Worm (Caenorhabditis elegans): ENCODE results near the gene F48F7.6.
A peak's percentile ranks its signal among the peaks of the same experiment; 100 is the strongest.

F48F7.6 gene

DNA sequence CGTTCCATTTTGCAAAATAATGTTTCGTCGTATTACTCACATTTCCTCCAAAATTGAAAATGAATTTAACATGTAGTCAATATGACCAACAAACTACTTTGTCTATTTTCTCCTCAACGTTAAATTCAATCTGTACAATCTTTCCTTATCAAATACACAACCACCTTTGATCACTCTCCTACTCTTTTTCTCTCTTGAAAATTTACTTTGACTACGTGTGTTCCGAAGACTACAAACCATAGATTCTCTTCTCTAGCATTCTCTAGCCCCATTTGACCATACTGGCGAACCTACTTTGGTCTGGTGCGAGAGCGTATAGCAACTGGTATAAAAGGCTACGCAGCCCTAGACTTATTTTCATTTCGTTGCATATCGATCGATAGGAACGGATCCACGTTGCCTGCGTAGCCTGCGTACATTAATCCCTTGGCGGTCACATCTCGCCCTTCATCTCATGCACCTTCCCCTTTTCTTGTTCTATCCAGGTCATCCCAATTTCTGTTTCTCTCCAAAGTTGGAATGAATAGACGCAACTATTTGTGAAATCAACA is 22.6 kb downstream of the F48F7.6 start:
- TF ChIP-seq sma-9 (GFP tag; optimal IDR thresholded peaks at IDR 0.05) (peak; percentile 65), sma-9 (tag; optimal IDR thresholded peaks at IDR 0.05) (no peak), blmp-1 (tag; optimal IDR thresholded peaks at IDR 0.05; ENCODE audit: insufficient read depth) (no peak), nhr-25 (tag; optimal IDR thresholded peaks at IDR 0.05) (peak; percentile 32), nhr-129 (tag; optimal IDR thresholded peaks at IDR 0.05) (peak; percentile 3), crh-2 (tag; optimal IDR thresholded peaks at IDR 0.05) (peak; percentile 60), peb-1 (tag; optimal IDR thresholded peaks at IDR 0.05) (no peak), sma-3 (GFP tag; optimal IDR thresholded peaks at IDR 0.05) (peak; percentile 33), alr-1 (tag; optimal IDR thresholded peaks at IDR 0.05) (no peak), fos-1 (tag; optimal IDR thresholded peaks at IDR 0.05) (peak; percentile 55)

DNA sequence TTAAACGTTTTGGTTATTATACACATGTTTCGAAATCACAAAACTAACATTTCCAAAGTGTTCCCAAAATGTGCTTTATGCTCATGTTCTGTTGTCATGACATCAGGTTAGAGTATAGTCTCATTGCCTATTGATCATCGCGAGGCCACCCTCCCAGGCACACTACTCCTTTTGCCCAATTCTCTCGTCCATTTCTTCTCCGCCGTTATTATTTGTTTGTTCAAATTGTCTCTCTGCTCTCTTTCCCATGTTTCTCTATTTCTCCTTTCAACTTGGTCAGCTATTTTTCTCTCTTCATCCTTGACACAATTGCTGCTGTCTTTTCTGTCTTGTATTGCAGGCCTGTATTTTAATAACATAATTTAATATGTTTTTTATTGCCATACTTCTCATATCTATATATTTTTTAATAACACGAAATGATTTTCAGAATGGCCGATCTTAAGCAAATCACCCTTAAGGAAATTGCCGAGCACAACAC is 23.9 kb downstream of the F48F7.6 start, which contains the start of gene cytb-5.1:
cytb-5.1 (plus strand) TSS at position 431 of the 481 bp plus-strand sequence.
- TF ChIP-seq blmp-1 (tag; optimal IDR thresholded peaks at IDR 0.05; ENCODE audit: insufficient read depth) (no peak), sma-3 (GFP tag; optimal IDR thresholded peaks at IDR 0.05) (peak; percentile 46), nhr-25 (tag; optimal IDR thresholded peaks at IDR 0.05) (peak; percentile 7), unc-62 (GFP tag; optimal IDR thresholded peaks at IDR 0.05) (no peak), alr-1 (tag; optimal IDR thresholded peaks at IDR 0.05) (no peak), snpc-4 (tag; optimal IDR thresholded peaks at IDR 0.05) (no peak), crh-2 (tag; optimal IDR thresholded peaks at IDR 0.05) (peak; percentile 6), nhr-129 (tag; optimal IDR thresholded peaks at IDR 0.05) (peak; percentile 71), lsy-2 (tag; optimal IDR thresholded peaks at IDR 0.05) (no peak), F13H6.1 (tag; optimal IDR thresholded peaks at IDR 0.05) (peak; percentile 65), sma-9 (GFP tag; optimal IDR thresholded peaks at IDR 0.05) (peak; percentile 81), sma-9 (tag; optimal IDR thresholded peaks at IDR 0.05) (no peak), peb-1 (tag; optimal IDR thresholded peaks at IDR 0.05) (no peak), gmeb-1 (tag; optimal IDR thresholded peaks at IDR 0.05) (peak; percentile 11), ztf-1 (GFP tag; conservative IDR thresholded peaks at IDR 0.05) (no peak), sem-4 (tag; optimal IDR thresholded peaks at IDR 0.05) (no peak), lin-11 (tag; optimal IDR thresholded peaks at IDR 0.05) (no peak), skn-1 (tag; optimal IDR thresholded peaks at IDR 0.05) (no peak), fos-1 (tag; optimal IDR thresholded peaks at IDR 0.05) (peak; percentile 44), elt-1 (tag; optimal IDR thresholded peaks at IDR 0.05) (no peak), nhr-6 (tag; optimal IDR thresholded peaks at IDR 0.05) (no peak), nhr-21 (tag; optimal IDR thresholded peaks at IDR 0.05) (no peak), ceh-16 (tag; optimal IDR thresholded peaks at IDR 0.05) (no peak), ZK546.5 (tag; optimal IDR thresholded peaks at IDR 0.05) (no peak), aly-2 (tag; optimal IDR thresholded peaks at IDR 0.05) (no peak), nhr-77 (tag; optimal IDR thresholded peaks at IDR 0.05) (no peak), nhr-23 (tag; optimal IDR thresholded peaks at IDR 0.05) (no peak)

- TF ChIP-seq nhr-25 (tag; optimal IDR thresholded peaks at IDR 0.05) (no peak), peb-1 (tag; optimal IDR thresholded peaks at IDR 0.05) (no peak), nhr-12 (tag; optimal IDR thresholded peaks at IDR 0.05) (no peak), snpc-4 (tag; optimal IDR thresholded peaks at IDR 0.05) (no peak), ztf-11 (tag; optimal IDR thresholded peaks at IDR 0.05) (no peak), blmp-1 (tag; optimal IDR thresholded peaks at IDR 0.05; ENCODE audit: insufficient read depth) (no peak), nhr-77 (tag; optimal IDR thresholded peaks at IDR 0.05) (no peak)
Measured at ce11 chrX:14002739-14003138, 25.1 kb downstream of the F48F7.6 start.

DNA sequence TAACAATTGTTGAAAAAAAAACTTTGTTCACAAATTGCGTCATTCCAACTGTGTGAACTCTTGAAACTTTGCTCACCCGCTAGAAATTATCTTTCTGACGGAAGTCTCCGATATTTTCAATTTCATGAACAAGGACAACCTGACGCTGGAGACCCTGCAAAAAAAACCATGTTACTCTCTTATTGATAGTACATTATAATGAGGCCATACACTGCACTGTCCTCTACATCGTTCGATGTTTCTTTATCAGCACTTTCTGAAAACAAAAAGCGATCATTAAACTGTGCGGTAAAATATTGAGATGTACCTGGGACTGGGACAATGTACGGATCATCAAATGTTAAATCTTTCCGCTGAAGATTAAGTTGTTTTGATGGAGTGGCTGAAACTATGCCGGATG is 25.9 kb downstream of the F48F7.6 start:
- no peak for TF ChIP-seq lin-11 (tag; optimal IDR thresholded peaks at IDR 0.05)
- no peak for TF ChIP-seq mdl-1 (tag; optimal IDR thresholded peaks at IDR 0.05)
- no peak for TF ChIP-seq elt-1 (tag; optimal IDR thresholded peaks at IDR 0.05)
- TF ChIP-seq unc-39 (tag; optimal IDR thresholded peaks at IDR 0.05), result no peak
- no peak for TF ChIP-seq sma-3 (GFP tag; optimal IDR thresholded peaks at IDR 0.05)
- no peak for TF ChIP-seq alr-1 (tag; optimal IDR thresholded peaks at IDR 0.05)
- no peak for TF ChIP-seq elt-3 (tag; optimal IDR thresholded peaks at IDR 0.05)
- no peak for TF ChIP-seq ztf-11 (tag; optimal IDR thresholded peaks at IDR 0.05)
- TF ChIP-seq sma-9 (GFP tag; optimal IDR thresholded peaks at IDR 0.05), result peak; percentile 16
- no peak for TF ChIP-seq sma-9 (tag; optimal IDR thresholded peaks at IDR 0.05)
- TF ChIP-seq lin-13 (GFP tag; optimal IDR thresholded peaks at IDR 0.05), result no peak
- TF ChIP-seq fos-1 (tag; optimal IDR thresholded peaks at IDR 0.05), result peak; percentile 47
- TF ChIP-seq nhr-77 (tag; optimal IDR thresholded peaks at IDR 0.05), result no peak
- no peak for TF ChIP-seq ama-1 (optimal IDR thresholded peaks at IDR 0.05)
- no peak for TF ChIP-seq unc-62 (GFP tag; optimal IDR thresholded peaks at IDR 0.05)
- no peak for TF ChIP-seq C34F6.9 (tag; optimal IDR thresholded peaks at IDR 0.05)
- TF ChIP-seq zag-1 (tag; optimal IDR thresholded peaks at IDR 0.05), result no peak

Data from whole organism, L2 larva.